Worm (Caenorhabditis elegans) whole organism, midembryonic: ENCODE data around the gene ZK370.6.

Experiments
- T22C8.4 ChIP-seq: fragments of 200-800 bp; sonication (Bioruptor generic); IDR thresholded peaks from 2 replicates; pipeline ENCODE4 v1.3.6; 2022; ENCODE audit warnings: missing genetic modification characterization, missing compliant biosample characterization
- cog-1 ChIP-seq: sonication (generic microtip); optimal IDR thresholded peaks from 2 replicates; lab custom pipeline; 2016; ENCODE audit warnings: missing genetic modification characterization, missing compliant biosample characterization
- flt-1 ChIP-seq: fragments of 200-800 bp; sonication (Bioruptor generic); IDR thresholded peaks from 2 replicates; pipeline ENCODE4 v1.3.6; 2022; ENCODE audit warnings: missing genetic modification characterization, missing compliant biosample characterization
- klf-2 ChIP-seq: fragments of 200-800 bp; sonication (Bioruptor generic); conservative IDR thresholded peaks from 2 replicates; pipeline ENCODE4 v1.3.6; 2022; ENCODE audit warnings: missing genetic modification reagents, missing genetic modification characterization, missing compliant biosample characterization
- med-1 ChIP-seq: sonication (generic microtip); optimal IDR thresholded peaks from 2 replicates; lab custom pipeline; 2017; ENCODE audit warnings: missing genetic modification characterization, mild to moderate bottlenecking, missing compliant biosample characterization, antibody characterized with exemption, missing genetic modification reagents; ENCODE audit not compliant: insufficient read depth
- ref-1 ChIP-seq: fragments of 200-800 bp; sonication (Bioruptor generic); conservative IDR thresholded peaks from 2 replicates; pipeline ENCODE4 v1.3.6; 2022; ENCODE audit warnings: missing genetic modification reagents, missing genetic modification characterization, missing compliant biosample characterization
- tab-1 ChIP-seq: fragments of 200-800 bp; sonication (Bioruptor generic); IDR thresholded peaks from 2 replicates; pipeline ENCODE4 v1.3.6; 2022; ENCODE audit warnings: missing genetic modification characterization, missing compliant biosample characterization
- ztf-23 ChIP-seq: fragments of 200-800 bp; sonication (Bioruptor generic); IDR thresholded peaks from 2 replicates; pipeline ENCODE4 v1.3.6; 2022; ENCODE audit warnings: missing genetic modification reagents, missing genetic modification characterization, missing compliant biosample characterization
- ztf-29 ChIP-seq: fragments of 200-800 bp; sonication (Bioruptor generic); IDR thresholded peaks from 2 replicates; pipeline ENCODE4 v1.3.6; 2022; ENCODE audit warnings: missing genetic modification reagents, missing genetic modification characterization, missing compliant biosample characterization

Gene ZK370.6

DNA sequence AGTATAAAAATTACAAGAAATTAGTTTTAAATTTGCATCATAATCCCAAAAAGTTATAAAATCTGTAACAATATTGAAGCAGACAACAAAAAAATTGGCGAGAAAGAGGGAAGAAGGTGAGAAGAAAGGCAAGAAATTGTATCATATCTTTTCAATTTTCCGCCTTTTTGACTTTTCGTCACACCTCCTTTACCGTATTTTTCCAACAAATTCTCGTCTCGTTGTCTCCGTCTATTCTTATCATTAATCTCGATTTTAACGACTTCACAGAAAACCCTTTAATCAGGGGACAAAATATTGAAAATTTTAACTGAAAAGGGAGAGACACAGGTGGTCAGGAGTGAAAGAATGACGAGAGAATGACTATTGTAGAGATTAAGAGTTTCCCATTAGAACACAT lies 30.7 kb downstream of the ZK370.6 start:
- TF ChIP-seq ref-1 (GFP tag; lab: Robert Waterston, UW): no peak
- no peak for TF ChIP-seq T22C8.4 (GFP tag; lab: Robert Waterston, UW)
- no peak for TF ChIP-seq klf-2 (GFP tag; lab: Robert Waterston, UW)
- TF ChIP-seq tab-1 (GFP tag; lab: Robert Waterston, UW): no peak
- TF ChIP-seq ztf-23 (GFP tag; lab: Robert Waterston, UW): no peak
- TF ChIP-seq med-1 (GFP tag; lab: Kevin White, UChicago): no peak
- TF ChIP-seq ztf-29 (GFP tag; lab: Robert Waterston, UW): no peak
- TF ChIP-seq cog-1 (tag; lab: Kevin White, UChicago): no peak
- TF ChIP-seq flt-1: no peak

DNA sequence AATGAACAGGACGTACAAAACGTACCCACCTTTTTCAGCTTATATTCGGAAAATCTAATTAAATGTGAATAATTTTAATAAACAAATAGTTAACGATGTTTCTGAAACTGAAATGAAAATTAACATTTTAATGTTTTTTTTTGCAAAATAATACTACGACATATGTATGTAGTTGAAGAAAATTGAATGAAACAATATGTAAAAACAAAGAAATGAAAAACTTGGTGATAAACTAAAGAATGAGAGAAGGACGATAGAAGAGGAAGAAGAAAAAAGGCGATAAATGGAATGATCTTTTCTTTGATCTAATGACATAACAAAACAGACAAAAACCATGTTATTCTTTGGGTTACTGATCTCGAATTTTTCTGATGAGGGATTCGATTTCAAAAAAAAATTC lies 33.3 kb downstream of the ZK370.6 start, which contains the start of gene B0303.11:
Gene B0303.11 (minus strand): TSS at position 101 of the 400 bp plus-strand sequence.
- no peak for TF ChIP-seq ref-1 (GFP tag; lab: Robert Waterston, UW)
- TF ChIP-seq flt-1: no peak
- no peak for TF ChIP-seq tab-1 (GFP tag; lab: Robert Waterston, UW)
- no peak for TF ChIP-seq ztf-29 (GFP tag; lab: Robert Waterston, UW)
- no peak for TF ChIP-seq ztf-23 (GFP tag; lab: Robert Waterston, UW)
- TF ChIP-seq T22C8.4 (GFP tag; lab: Robert Waterston, UW): no peak

DNA sequence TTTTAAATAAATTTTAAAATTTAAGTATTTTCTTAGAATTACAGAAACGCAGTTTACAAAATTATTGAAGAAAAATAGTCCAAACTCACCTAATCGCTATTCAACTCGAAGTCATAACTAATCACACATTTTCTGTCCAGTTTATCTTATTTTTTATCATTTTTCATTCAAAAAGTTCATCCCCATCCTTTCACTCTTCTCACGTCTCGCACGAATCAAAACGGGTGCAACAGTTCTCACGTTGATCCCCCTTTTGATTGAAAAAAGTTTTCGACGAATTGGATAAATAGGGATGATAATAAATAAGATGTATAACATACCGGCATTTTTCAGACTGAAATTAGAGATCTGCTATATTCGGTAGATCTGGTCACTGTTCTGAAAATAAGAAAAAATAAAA lies 33.9 kb downstream of the ZK370.6 start:
- no peak for TF ChIP-seq flt-1
- TF ChIP-seq ztf-23 (GFP tag; lab: Robert Waterston, UW): no peak
- no peak for TF ChIP-seq cog-1 (tag; lab: Kevin White, UChicago)
- no peak for TF ChIP-seq T22C8.4 (GFP tag; lab: Robert Waterston, UW)

ce11 chrIII:8704765-8705164 lies 38.9 kb downstream of the ZK370.6 start, which contains the start of gene B0303.16:
Gene B0303.16 (plus strand): TSS chrIII:8705065.
- TF ChIP-seq ztf-29 (GFP tag; lab: Robert Waterston, UW) (no peak), klf-2 (GFP tag; lab: Robert Waterston, UW) (no peak), ref-1 (GFP tag; lab: Robert Waterston, UW) (no peak), cog-1 (tag; lab: Kevin White, UChicago) (no peak), flt-1 (no peak), med-1 (GFP tag; lab: Kevin White, UChicago) (no peak), ztf-23 (GFP tag; lab: Robert Waterston, UW) (no peak), tab-1 (GFP tag; lab: Robert Waterston, UW) (no peak), T22C8.4 (GFP tag; lab: Robert Waterston, UW) (no peak)

ce11 chrIII:8700289-8700957 lies 43.2 kb downstream of the ZK370.6 start, which contains the start of the genes sdz-1 and vps-33.1:
Gene sdz-1 (minus strand): TSS chrIII:8700339.
Gene vps-33.1 (plus strand): TSS chrIII:8700927.
- TF ChIP-seq klf-2 (GFP tag; lab: Robert Waterston, UW) (no peak), ref-1 (GFP tag; lab: Robert Waterston, UW) (no peak), cog-1 (tag; lab: Kevin White, UChicago) (no peak)

DNA sequence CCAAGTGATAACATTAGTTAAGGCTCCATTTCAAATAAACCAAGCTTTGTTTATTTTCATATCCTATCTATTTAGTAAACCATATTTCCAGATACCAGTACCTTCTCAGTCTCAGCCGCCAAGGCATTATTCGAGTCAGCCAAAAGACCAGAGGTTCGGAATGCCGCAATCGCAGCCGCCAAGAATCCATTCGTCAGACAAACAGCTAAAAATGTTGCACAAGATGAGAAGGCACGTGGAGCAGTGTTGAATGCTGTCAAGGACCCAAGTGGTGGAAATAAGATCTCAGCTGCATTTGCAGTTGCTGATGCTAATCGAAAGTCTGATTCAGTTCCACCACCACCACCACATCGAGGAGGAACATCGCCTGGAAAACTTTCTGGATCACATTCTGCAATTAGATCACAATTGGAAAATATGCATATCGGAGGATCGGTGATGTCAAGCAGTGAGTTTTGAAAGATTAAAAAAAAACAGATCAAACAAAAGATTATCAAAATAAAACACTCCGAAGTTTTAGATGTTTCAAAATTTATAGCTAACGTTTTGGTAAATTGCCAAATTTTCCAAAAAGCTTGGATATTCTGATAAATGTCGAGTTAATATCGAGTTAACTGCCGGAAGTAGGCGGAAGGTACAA lies 46.3 kb downstream of the ZK370.6 start:
- no peak for TF ChIP-seq flt-1
- TF ChIP-seq ztf-29 (GFP tag; lab: Robert Waterston, UW): no peak
- no peak for TF ChIP-seq tab-1 (GFP tag; lab: Robert Waterston, UW)
- TF ChIP-seq ref-1 (GFP tag; lab: Robert Waterston, UW): no peak

DNA sequence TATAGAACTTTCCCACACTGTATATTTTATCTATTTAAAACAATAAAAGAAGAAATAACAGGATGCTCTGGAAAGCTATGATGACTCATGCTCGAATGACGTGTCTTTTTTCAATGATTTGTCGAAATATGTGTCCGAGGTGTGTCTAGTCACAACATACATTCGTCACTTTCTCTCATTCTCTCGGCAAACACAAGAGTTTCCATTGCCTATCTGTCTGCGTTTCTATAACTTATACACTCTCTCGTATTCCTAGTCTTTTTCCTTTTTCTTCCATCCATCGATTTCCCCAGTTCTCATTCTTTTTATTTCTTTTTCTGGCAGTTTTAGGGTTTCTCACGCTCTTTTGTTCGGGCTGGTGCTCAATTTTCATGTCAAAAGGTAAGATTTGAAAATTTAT lies 47.0 kb downstream of the ZK370.6 start:
- TF ChIP-seq T22C8.4 (GFP tag; lab: Robert Waterston, UW) (no peak), cog-1 (tag; lab: Kevin White, UChicago) (no peak), klf-2 (GFP tag; lab: Robert Waterston, UW) (no peak), ztf-23 (GFP tag; lab: Robert Waterston, UW) (no peak), tab-1 (GFP tag; lab: Robert Waterston, UW) (no peak), ztf-29 (GFP tag; lab: Robert Waterston, UW) (no peak), flt-1 (no peak), med-1 (GFP tag; lab: Kevin White, UChicago) (no peak), ref-1 (GFP tag; lab: Robert Waterston, UW) (no peak)

DNA sequence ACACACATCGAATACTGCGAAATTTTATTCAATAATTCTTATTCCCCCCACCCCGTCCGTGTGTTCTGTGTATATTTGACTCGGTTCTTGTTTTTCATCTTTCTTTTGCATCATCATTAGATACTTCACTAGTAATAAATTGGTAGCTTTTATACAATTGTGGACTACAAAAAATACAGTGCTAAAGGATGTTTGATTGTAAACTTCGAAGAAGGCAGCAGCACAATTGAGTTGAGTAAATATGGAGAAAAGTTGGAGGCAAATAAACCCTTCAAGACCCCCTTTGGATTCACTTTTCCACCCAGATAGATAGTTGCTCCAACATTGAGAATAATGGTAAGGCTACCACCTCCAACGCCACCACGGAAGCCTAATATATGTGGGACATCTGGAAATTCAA lies 50.3 kb downstream of the ZK370.6 start, which contains the start of gene B0303.7:
Gene B0303.7 (plus strand): TSS at position 301 of the 400 bp plus-strand sequence.
- no peak for TF ChIP-seq tab-1 (GFP tag; lab: Robert Waterston, UW)
- no peak for TF ChIP-seq flt-1
- no peak for TF ChIP-seq T22C8.4 (GFP tag; lab: Robert Waterston, UW)
- no peak for TF ChIP-seq ref-1 (GFP tag; lab: Robert Waterston, UW)
- TF ChIP-seq ztf-29 (GFP tag; lab: Robert Waterston, UW): no peak
- TF ChIP-seq klf-2 (GFP tag; lab: Robert Waterston, UW): no peak
- no peak for TF ChIP-seq cog-1 (tag; lab: Kevin White, UChicago)
- TF ChIP-seq ztf-23 (GFP tag; lab: Robert Waterston, UW): no peak
- no peak for TF ChIP-seq med-1 (GFP tag; lab: Kevin White, UChicago)
